Worm (Caenorhabditis elegans) whole organism, L3 larva: ENCODE data around the gene unc-45.

Experiments
- R02D3.7 ChIP-seq: fragments of 150-350 bp; optimal IDR thresholded peaks from 2 replicates; lab custom pipeline; 2014; ENCODE audit warnings: missing biosample characterization, missing genetic modification characterization
- aly-2 ChIP-seq: fragments of 150-350 bp; optimal IDR thresholded peaks from 2 replicates; lab custom pipeline; 2014; ENCODE audit warnings: missing biosample characterization, missing genetic modification characterization
- ama-1 ChIP-seq: fragments of 150-350 bp; optimal IDR thresholded peaks from 2 replicates; lab custom pipeline; 2018
- ceh-82 ChIP-seq: fragments of 150-350 bp; optimal IDR thresholded peaks from 2 replicates; lab custom pipeline; 2014; ENCODE audit warnings: missing biosample characterization, missing genetic modification characterization
- ceh-9 ChIP-seq: sonication (generic microtip); optimal IDR thresholded peaks from 2 replicates; lab custom pipeline; 2018; ENCODE audit warnings: missing biosample characterization, missing genetic modification characterization
- mdl-1 ChIP-seq: fragments of 150-350 bp; optimal IDR thresholded peaks from 2 replicates; lab custom pipeline; 2014; ENCODE audit warnings: missing biosample characterization, missing genetic modification characterization
- skn-1 ChIP-seq: fragments of 150-350 bp; optimal IDR thresholded peaks from 2 replicates; lab custom pipeline; 2014; ENCODE audit warnings: missing biosample characterization, missing genetic modification characterization
- snpc-4 ChIP-seq: fragments of 150-350 bp; optimal IDR thresholded peaks from 2 replicates; lab custom pipeline; 2014; ENCODE audit warnings: missing biosample characterization, missing genetic modification characterization
- ztf-11 ChIP-seq: fragments of 150-350 bp; optimal IDR thresholded peaks from 2 replicates; lab custom pipeline; 2014; ENCODE audit warnings: missing biosample characterization, missing genetic modification characterization
- ztf-4 ChIP-seq: fragments of 150-350 bp; optimal IDR thresholded peaks from 2 replicates; lab custom pipeline; 2014; ENCODE audit warnings: missing biosample characterization, missing genetic modification characterization

DNA sequence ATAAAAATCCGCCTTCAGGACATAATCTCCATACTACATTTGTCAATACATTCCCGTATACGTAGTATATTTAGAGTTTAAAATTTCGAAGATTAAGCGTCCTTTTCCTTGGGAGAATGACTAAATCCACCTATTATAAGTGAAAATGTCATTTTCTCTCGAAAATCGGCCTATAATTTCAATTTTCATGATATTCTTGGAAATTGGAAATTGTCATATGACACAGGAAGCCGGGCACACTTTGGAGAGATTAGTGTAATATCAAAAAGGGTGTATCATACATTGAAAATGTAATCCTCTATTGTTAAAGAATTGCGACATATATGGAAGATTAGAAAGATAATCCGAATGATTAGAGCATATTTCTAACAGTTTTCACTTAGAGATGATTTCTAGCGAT is 8.6 kb upstream of the unc-45 start:
- TF ChIP-seq ceh-82 (tag; lab: Kevin White, UChicago), result no peak
- no peak for TF ChIP-seq ama-1 (lab: Kevin White, UChicago)
- no peak for TF ChIP-seq snpc-4 (tag; lab: Kevin White, UChicago)
- no peak for TF ChIP-seq aly-2 (tag; lab: Kevin White, UChicago)
- no peak for TF ChIP-seq ztf-4 (tag; lab: Kevin White, UChicago)
- no peak for TF ChIP-seq R02D3.7 (tag; lab: Kevin White, UChicago)
- no peak for TF ChIP-seq mdl-1 (tag; lab: Kevin White, UChicago)
- no peak for TF ChIP-seq ztf-11 (tag; lab: Kevin White, UChicago)
- no peak for TF ChIP-seq skn-1 (tag; lab: Kevin White, UChicago)
- no peak for TF ChIP-seq ceh-9 (tag; lab: Kevin White, UChicago)
